Worm (Caenorhabditis elegans) whole organism, L1 larva: ENCODE measurements around the gene R11G11.16.

Experiments
- ama-1 ChIP-seq: fragments of 150-350 bp; optimal IDR thresholded peaks from 2 replicates; lab custom pipeline; 2014
- rnt-1 ChIP-seq: sonication (generic microtip); optimal IDR thresholded peaks from 2 replicates; lab custom pipeline; 2016; ENCODE audit warnings: mild to moderate bottlenecking, missing genetic modification characterization, moderate library complexity, missing compliant biosample characterization
- unc-62 ChIP-seq: fragments of 150-350 bp; optimal IDR thresholded peaks from 2 replicates; lab custom pipeline; 2014; ENCODE audit warnings: missing biosample characterization, missing genetic modification reagents, missing genetic modification characterization
- ztf-11 ChIP-seq, 2 experiments: sonication (generic microtip); optimal IDR thresholded peaks; 2 replicates each; lab custom pipeline; 2016 to 2017; ENCODE audit warnings: missing genetic modification characterization in 2 of 2, missing biosample characterization in 1 of 2, missing compliant biosample characterization in 1 of 2

DNA sequence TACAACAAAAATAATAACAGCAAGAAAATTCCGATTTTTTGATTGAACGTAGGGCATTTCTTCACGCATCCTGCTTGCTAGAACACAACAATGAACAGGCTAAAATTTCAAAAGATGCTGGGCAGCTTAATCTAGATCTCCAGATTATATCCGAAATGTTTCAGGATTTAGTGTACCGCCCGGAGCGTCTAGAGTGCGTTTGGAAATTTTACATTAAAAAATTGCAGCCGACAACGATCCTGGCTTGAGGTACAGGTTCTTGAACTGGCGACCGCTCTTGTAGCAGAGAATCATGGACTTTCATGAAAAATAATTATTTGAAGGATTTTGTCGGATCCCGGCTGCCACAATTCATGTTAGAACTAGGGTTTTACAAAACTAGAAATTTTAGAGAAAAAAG, 23.0 kb upstream of the R11G11.16 start, which contains the start of gene C14C6.6:
- no peak for TF ChIP-seq unc-62 (GFP tag; lab: Kevin White, UChicago)
- no peak for TF ChIP-seq ama-1
- no peak for TF ChIP-seq rnt-1 (tag; lab: Kevin White, UChicago)
- no peak for TF ChIP-seq ztf-11 (tag; optimal IDR thresholded peaks at IDR 0.05; lab: Kevin White, UChicago)
